Worm (Caenorhabditis elegans): ENCODE data around the gene rexd-1.

ce11 chrIII:1791949-1792348 is 42.4 kb upstream of the rexd-1 start:
- no peak for TF ChIP-seq nhr-76 (tag; optimal IDR thresholded peaks at IDR 0.05)
- peak; percentile 92 for TF ChIP-seq ces-1 (GFP tag; optimal IDR thresholded peaks at IDR 0.05)
- TF ChIP-seq lin-32 (GFP tag; optimal IDR thresholded peaks at IDR 0.05), result no peak
- no peak for TF ChIP-seq snpc-4 (tag; optimal IDR thresholded peaks at IDR 0.05)
- TF ChIP-seq sptf-1 (tag; optimal IDR thresholded peaks at IDR 0.05), result no peak
- no peak for TF ChIP-seq nhr-28 (tag; optimal IDR thresholded peaks at IDR 0.05)
- no peak for TF ChIP-seq mls-2 (tag; optimal IDR thresholded peaks at IDR 0.05)
- no peak for TF ChIP-seq pha-4 (tag; optimal IDR thresholded peaks at IDR 0.05)
- TF ChIP-seq elt-3 (tag; optimal IDR thresholded peaks at IDR 0.05), result no peak
- TF ChIP-seq nhr-237 (tag; optimal IDR thresholded peaks at IDR 0.05), result no peak
- TF ChIP-seq ham-2 (GFP tag; optimal IDR thresholded peaks at IDR 0.05), result no peak

Measured in whole organism, mixed stage, embryonic.